Worm (Caenorhabditis elegans) whole organism, L4/young adult: ENCODE data around the gene acs-11.

ENCODE experiments used
- W03F9.2 ChIP-seq: fragments of 150-350 bp; optimal IDR thresholded peaks from 2 replicates; lab custom pipeline; 2014; ENCODE audit warnings: missing biosample characterization, missing genetic modification characterization
- dao-5 ChIP-seq: sonication (generic microtip); optimal IDR thresholded peaks from 2 replicates; lab custom pipeline; 2016; ENCODE audit warnings: missing genotype, missing genetic modification characterization, moderate library complexity, missing compliant biosample characterization
- him-1 ChIP-seq: sonication (generic microtip); optimal IDR thresholded peaks from 2 replicates; lab custom pipeline; 2016; ENCODE audit warnings: missing genotype, missing genetic modification reagents, missing genetic modification characterization, missing compliant biosample characterization

DNA sequence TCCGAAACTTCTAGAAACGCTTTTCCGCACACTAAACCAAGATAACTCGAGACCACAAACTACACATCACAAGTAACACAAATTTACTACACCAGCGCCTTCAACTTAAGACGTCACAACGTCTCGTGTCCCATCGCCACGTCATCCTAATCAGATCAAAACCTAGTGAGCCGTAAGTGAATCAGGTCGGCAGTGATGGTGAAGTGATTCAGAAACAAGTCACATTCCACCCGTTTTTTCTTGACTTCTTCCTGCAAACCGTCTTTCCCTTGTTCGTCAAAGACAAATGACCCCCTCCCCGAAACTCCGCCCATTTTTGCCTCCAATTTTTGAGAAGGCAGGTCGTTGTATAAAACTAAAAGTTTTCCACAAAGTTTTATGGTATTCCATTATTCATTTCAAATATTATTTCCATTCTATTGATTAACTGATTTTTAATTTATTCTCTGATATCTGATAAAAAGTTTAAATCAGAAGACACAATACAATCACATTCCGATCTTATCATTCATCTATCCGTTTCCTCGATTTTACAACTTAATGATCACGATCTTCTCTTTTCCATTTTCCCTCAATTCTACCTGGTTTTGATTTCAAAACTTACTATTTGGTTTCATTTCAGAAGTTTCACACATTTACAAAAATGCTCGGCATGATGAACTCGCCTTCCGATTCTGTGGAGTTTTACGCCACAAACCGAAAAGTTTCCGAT, 20.8 kb downstream of the acs-11 start, which contains the start of gene F26G1.2:
- TF ChIP-seq him-1 (tag; lab: Kevin White, UChicago) (no peak), dao-5 (tag; lab: Kevin White, UChicago) (no peak), W03F9.2 (tag; lab: Kevin White, UChicago) (no peak)
